Worm (Caenorhabditis elegans): Measurements from ENCODE around the gene glt-3.

Gene glt-3

DNA sequence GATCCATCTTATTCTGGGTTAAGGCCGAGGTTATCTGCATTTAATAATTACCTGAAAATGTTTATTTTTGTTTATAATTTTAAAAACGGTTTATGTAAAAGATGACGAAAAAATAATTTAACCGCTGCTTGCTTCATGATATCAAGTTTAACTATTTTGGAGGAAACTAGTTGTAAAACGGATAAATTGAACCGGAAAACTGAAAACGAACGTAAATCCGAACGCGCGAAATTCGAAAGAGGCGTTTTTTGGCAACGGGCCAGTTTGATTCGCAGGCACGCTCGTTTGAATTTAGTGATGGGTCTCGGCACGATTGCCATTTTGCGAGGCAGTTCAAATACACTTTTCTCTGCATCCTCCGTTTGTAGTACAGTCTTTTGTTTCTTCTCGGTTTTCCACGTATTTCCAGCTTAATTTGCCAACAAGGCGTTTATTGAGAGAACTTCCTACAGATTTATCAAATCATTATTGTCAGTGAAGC is 1.1 kb upstream of the glt-3 start, which contains the start of the genes gtbp-1 and K08F4.3 (continued):
- TF ChIP-seq pha-4 (tag; optimal IDR thresholded peaks at IDR 0.05) (peak; percentile 88), R02D3.7 (tag; optimal IDR thresholded peaks at IDR 0.05) (peak; percentile 20), nhr-77 (tag; optimal IDR thresholded peaks at IDR 0.05) (no peak), fos-1 (tag; optimal IDR thresholded peaks at IDR 0.05) (no peak), mml-1 (tag; optimal IDR thresholded peaks at IDR 0.05) (no peak), nhr-76 (tag; optimal IDR thresholded peaks at IDR 0.05) (no peak), unc-39 (tag; optimal IDR thresholded peaks at IDR 0.05) (no peak), ztf-4 (tag; optimal IDR thresholded peaks at IDR 0.05) (no peak), daf-12 (tag; optimal IDR thresholded peaks at IDR 0.05) (no peak), ama-1 (optimal IDR thresholded peaks at IDR 0.05) (peak; percentile 23), eor-1 (tag; optimal IDR thresholded peaks at IDR 0.05) (no peak)

DNA sequence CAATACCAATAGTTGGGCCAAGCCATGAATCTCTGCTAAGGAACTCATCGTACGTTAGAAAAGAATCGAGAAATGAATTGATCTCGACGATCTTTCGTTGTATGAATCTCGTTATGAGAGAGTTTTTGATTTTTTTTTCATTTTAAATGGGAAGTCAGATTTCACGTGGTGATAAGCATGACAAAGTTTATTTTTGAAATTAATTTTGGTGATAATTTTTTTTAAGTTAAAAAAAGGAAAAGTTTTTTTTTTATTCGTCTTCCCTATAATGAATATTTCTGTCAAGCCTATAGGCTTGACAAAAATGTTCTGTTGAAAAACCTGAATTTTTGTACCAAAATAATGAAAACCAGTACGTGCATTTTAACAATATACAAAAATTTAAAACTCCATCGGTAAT is 5.8 kb downstream of the glt-3 start, which contains the start of gene K08F4.5:
TSS of gene K08F4.5 (minus strand) at position 101 of the 400 bp plus-strand sequence.
- no peak for TF ChIP-seq nhr-77 (tag; optimal IDR thresholded peaks at IDR 0.05)
- TF ChIP-seq elt-2 (tag; optimal IDR thresholded peaks at IDR 0.05): no peak
- TF ChIP-seq nhr-28 (tag; optimal IDR thresholded peaks at IDR 0.05): no peak
- TF ChIP-seq elt-1 (tag; optimal IDR thresholded peaks at IDR 0.05): no peak
- no peak for TF ChIP-seq ceh-28 (tag; optimal IDR thresholded peaks at IDR 0.05)
- no peak for TF ChIP-seq egl-27 (tag; optimal IDR thresholded peaks at IDR 0.05)
- no peak for TF ChIP-seq pqm-1 (tag; optimal IDR thresholded peaks at IDR 0.05)
- no peak for TF ChIP-seq nhr-76 (tag; optimal IDR thresholded peaks at IDR 0.05)
- no peak for TF ChIP-seq lin-39 (tag; optimal IDR thresholded peaks at IDR 0.05)
- no peak for TF ChIP-seq sea-2 (GFP tag; optimal IDR thresholded peaks at IDR 0.05)
- TF ChIP-seq mml-1 (tag; optimal IDR thresholded peaks at IDR 0.05): no peak
- no peak for TF ChIP-seq nhr-11 (tag; optimal IDR thresholded peaks at IDR 0.05)
- TF ChIP-seq nhr-23 (tag; optimal IDR thresholded peaks at IDR 0.05): no peak
- TF ChIP-seq unc-39 (tag; optimal IDR thresholded peaks at IDR 0.05): no peak
- no peak for TF ChIP-seq nhr-25 (tag; optimal IDR thresholded peaks at IDR 0.05)
- no peak for TF ChIP-seq pha-4 (tag; optimal IDR thresholded peaks at IDR 0.05)
- no peak for TF ChIP-seq zag-1 (tag; optimal IDR thresholded peaks at IDR 0.05)

DNA sequence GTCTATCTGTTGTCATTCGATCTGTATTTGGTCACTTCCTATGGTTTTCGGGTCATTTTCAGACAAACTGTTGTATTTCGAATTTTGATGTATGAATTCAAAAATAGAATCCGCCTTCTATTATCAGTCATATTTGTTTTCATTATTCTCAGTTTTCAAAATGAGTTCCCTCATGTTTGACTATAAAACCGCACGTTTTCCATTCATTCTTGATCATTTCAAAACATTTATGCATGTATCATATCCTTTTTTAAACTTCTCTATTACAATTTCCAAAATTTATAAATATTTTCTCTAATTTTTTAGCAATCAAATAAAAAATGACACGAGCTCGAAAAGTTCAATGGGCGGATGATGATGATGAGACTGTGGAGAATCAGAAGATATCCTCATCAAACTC is 7.7 kb downstream of the glt-3 start, which contains the start of gene K08F4.12:
TSS of gene K08F4.12 (plus strand) at position 301 of the 400 bp plus-strand sequence.
- TF ChIP-seq nhr-76 (tag; optimal IDR thresholded peaks at IDR 0.05): no peak
- TF ChIP-seq lin-39 (tag; optimal IDR thresholded peaks at IDR 0.05): no peak
- no peak for TF ChIP-seq ceh-9 (tag; optimal IDR thresholded peaks at IDR 0.05)
- no peak for TF ChIP-seq nhr-12 (tag; optimal IDR thresholded peaks at IDR 0.05)
- TF ChIP-seq nhr-11 (tag; optimal IDR thresholded peaks at IDR 0.05): no peak
- no peak for TF ChIP-seq nhr-43 (tag; optimal IDR thresholded peaks at IDR 0.05; ENCODE audit: poor library complexity, severe bottlenecking)
- no peak for TF ChIP-seq egl-5 (tag; optimal IDR thresholded peaks at IDR 0.05)
- no peak for TF ChIP-seq mdl-1 (tag; optimal IDR thresholded peaks at IDR 0.05)
- TF ChIP-seq fkh-10 (GFP tag; optimal IDR thresholded peaks at IDR 0.05): no peak
- TF ChIP-seq sea-2 (GFP tag; optimal IDR thresholded peaks at IDR 0.05): no peak
- no peak for TF ChIP-seq unc-39 (tag; optimal IDR thresholded peaks at IDR 0.05)
- no peak for TF ChIP-seq nhr-77 (tag; optimal IDR thresholded peaks at IDR 0.05)
- no peak for TF ChIP-seq aly-2 (tag; optimal IDR thresholded peaks at IDR 0.05)
- no peak for TF ChIP-seq nhr-67 (tag; optimal IDR thresholded peaks at IDR 0.05)
- no peak for TF ChIP-seq ZK546.5 (tag; optimal IDR thresholded peaks at IDR 0.05)
- TF ChIP-seq lsy-12 (tag; optimal IDR thresholded peaks at IDR 0.05): no peak
- TF ChIP-seq ceh-28 (tag; optimal IDR thresholded peaks at IDR 0.05): no peak
- TF ChIP-seq ceh-16 (tag; optimal IDR thresholded peaks at IDR 0.05): no peak

DNA sequence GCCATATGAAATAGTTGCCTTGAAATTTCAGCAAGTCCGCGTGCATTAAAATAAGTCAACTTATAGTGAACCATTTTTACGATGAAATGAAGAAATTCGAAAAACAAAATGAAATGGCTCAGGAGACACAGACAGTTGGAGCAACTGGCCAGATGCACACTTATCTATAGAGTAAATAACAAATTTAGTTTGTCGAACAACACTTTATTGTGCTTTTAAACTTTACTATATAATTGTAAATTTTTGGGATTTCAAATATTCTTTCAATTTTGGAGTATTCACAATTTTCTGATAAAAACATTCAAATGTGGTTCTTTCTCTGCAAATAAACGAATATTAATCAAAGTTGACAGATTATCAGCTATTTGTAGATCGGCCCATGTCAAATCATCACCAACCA is 10.1 kb downstream of the glt-3 start, which contains the start of gene gst-3:
TSS of gene gst-3 (minus strand) at position 101 of the 400 bp plus-strand sequence.
- TF ChIP-seq ztf-11 (tag; optimal IDR thresholded peaks at IDR 0.05) (no peak), nhr-67 (tag; optimal IDR thresholded peaks at IDR 0.05) (no peak), pha-4 (tag; optimal IDR thresholded peaks at IDR 0.05) (peak; percentile 33), aly-2 (tag; optimal IDR thresholded peaks at IDR 0.05) (no peak)

- TF ChIP-seq nhr-28 (tag; optimal IDR thresholded peaks at IDR 0.05) (no peak), skn-1 (tag; optimal IDR thresholded peaks at IDR 0.05) (peak; percentile 43)
These were observed 12.0 kb downstream of the glt-3 start, which contains the start of the genes gst-2, gst-4 and dhs-12 for ce11 chrIV:10141930-10142505. gst-2 (minus strand) TSS chrIV:10142061. gst-4 (plus strand) TSS chrIV:10142225. dhs-12 (plus strand) TSS chrIV:10142455.
